Worm (Caenorhabditis elegans) whole organism, L4 larva: ENCODE data around the gene sra-29.

Source experiments
- F26F4.8 ChIP-seq: fragments of 200-800 bp; sonication (Bioruptor generic); conservative IDR thresholded peaks from 2 replicates; pipeline ENCODE4 v1.3.6; 2022; ENCODE audit warnings: missing genetic modification characterization, missing compliant biosample characterization
- F44E2.7 ChIP-seq: fragments of 200-800 bp; sonication (Bioruptor generic); IDR thresholded peaks from 2 replicates; pipeline ENCODE4 v2.1.2; 2022; ENCODE audit warnings: missing genetic modification characterization, missing compliant biosample characterization
- F49E8.2 ChIP-seq: sonication (generic microtip); optimal IDR thresholded peaks from 2 replicates; lab custom pipeline; 2016; ENCODE audit warnings: missing compliant biosample characterization, mild to moderate bottlenecking, missing genetic modification characterization, borderline replicate concordance
- T26A8.4 ChIP-seq: fragments of 200-800 bp; sonication (Bioruptor generic); IDR thresholded peaks from 2 replicates; pipeline ENCODE4 v1.3.6; 2022; ENCODE audit warnings: missing genetic modification characterization, missing compliant biosample characterization
- Y5F2A.4 ChIP-seq: fragments of 200-800 bp; sonication (Bioruptor generic); optimal IDR thresholded peaks from 2 replicates; lab custom pipeline; 2018; ENCODE audit warnings: mild to moderate bottlenecking, missing genetic modification characterization, missing compliant biosample characterization
- ama-1 ChIP-seq: fragments of 150-350 bp; optimal IDR thresholded peaks from 2 replicates; lab custom pipeline; 2014; ENCODE audit warnings: inconsistent platforms, mixed read lengths
- arid-1 ChIP-seq: fragments of 200-800 bp; sonication (Bioruptor generic); conservative IDR thresholded peaks from 2 replicates; pipeline ENCODE4 v1.3.6; 2022; ENCODE audit warnings: missing genetic modification reagents, missing genetic modification characterization, missing compliant biosample characterization
- ceh-62 ChIP-seq: sonication (generic microtip); optimal IDR thresholded peaks from 2 replicates; lab custom pipeline; 2017; ENCODE audit warnings: missing biosample characterization, missing genetic modification characterization
- ceh-82 ChIP-seq: sonication (generic microtip); optimal IDR thresholded peaks from 2 replicates; lab custom pipeline; 2017; ENCODE audit warnings: missing biosample characterization, missing genetic modification characterization
- ces-1 ChIP-seq: fragments of 150-350 bp; sonication (generic microtip); optimal IDR thresholded peaks from 4 replicates; lab custom pipeline; 2014; ENCODE audit warnings: missing biosample characterization, missing genetic modification reagents, missing genetic modification characterization
- cey-2 ChIP-seq: sonication (generic microtip); optimal IDR thresholded peaks from 3 replicates; lab custom pipeline; 2017; ENCODE audit warnings: missing genetic modification characterization, mild to moderate bottlenecking, missing compliant biosample characterization, antibody characterized with exemption, borderline replicate concordance; ENCODE audit not compliant: insufficient read depth
- ctbp-1 ChIP-seq: fragments of 200-800 bp; sonication (Bioruptor generic); IDR thresholded peaks from 2 replicates; pipeline ENCODE4 v1.3.6; 2022; ENCODE audit warnings: missing genetic modification reagents, missing genetic modification characterization, missing compliant biosample characterization
- daf-16 ChIP-seq, 3 experiments: sonication (generic microtip); optimal IDR thresholded peaks; 2 replicates each; lab custom pipeline; 2016 to 2017; ENCODE audit warnings: missing genetic modification characterization in 3 of 3, missing genetic modification reagents in 3 of 3, mild to moderate bottlenecking in 2 of 3, missing compliant biosample characterization in 2 of 3, missing biosample characterization in 1 of 3, moderate library complexity in 1 of 3
- dmd-6 ChIP-seq: fragments of 200-800 bp; sonication (Bioruptor generic); IDR thresholded peaks from 2 replicates; pipeline ENCODE4 v1.3.6; 2022; ENCODE audit warnings: missing genetic modification reagents, missing genetic modification characterization, missing compliant biosample characterization
- dmd-9 ChIP-seq: fragments of 200-800 bp; sonication (Bioruptor generic); IDR thresholded peaks from 2 replicates; pipeline ENCODE4 v1.3.6; 2022; ENCODE audit warnings: missing genetic modification reagents, missing genetic modification characterization, missing compliant biosample characterization
- dve-1 ChIP-seq: sonication (generic microtip); optimal IDR thresholded peaks from 2 replicates; lab custom pipeline; 2017; ENCODE audit warnings: antibody characterized with exemption, mild to moderate bottlenecking, missing genetic modification characterization, missing compliant biosample characterization; ENCODE audit not compliant: insufficient read depth
- egl-43 ChIP-seq: fragments of 200-800 bp; sonication (Bioruptor generic); IDR thresholded peaks from 2 replicates; pipeline ENCODE4 v1.3.6; 2022; ENCODE audit warnings: missing genetic modification reagents, missing genetic modification characterization, missing compliant biosample characterization
- hif-1 ChIP-seq, 2 experiments: sonication (generic microtip); optimal IDR thresholded peaks; 2 replicates each; lab custom pipeline; 2016 to 2017; ENCODE audit warnings: missing compliant biosample characterization in 2 of 2, missing genetic modification characterization in 2 of 2, missing genetic modification reagents in 2 of 2, missing genotype in 2 of 2, mild to moderate bottlenecking in 1 of 2
- hmg-1.1 ChIP-seq: fragments of 200-800 bp; sonication (Bioruptor generic); IDR thresholded peaks from 2 replicates; pipeline ENCODE4 v1.3.6; 2022; ENCODE audit warnings: missing genetic modification reagents, missing genetic modification characterization, missing compliant biosample characterization
- jun-1 ChIP-seq: fragments of 150-350 bp; optimal IDR thresholded peaks from 2 replicates; lab custom pipeline; 2014; ENCODE audit warnings: missing biosample characterization, missing genetic modification reagents, missing genetic modification characterization
- lin-1 ChIP-seq: fragments of 200-800 bp; sonication (Bioruptor generic); IDR thresholded peaks from 2 replicates; pipeline ENCODE4 v1.3.6; 2022; ENCODE audit warnings: missing genetic modification reagents, missing genetic modification characterization, missing compliant biosample characterization
- lin-29 ChIP-seq: fragments of 200-800 bp; sonication (Bioruptor generic); IDR thresholded peaks from 2 replicates; pipeline ENCODE4 v1.3.6; 2022; ENCODE audit warnings: missing genetic modification reagents, missing genetic modification characterization, missing compliant biosample characterization
- lin-38 ChIP-seq: fragments of 200-800 bp; sonication (Bioruptor generic); IDR thresholded peaks from 2 replicates; pipeline ENCODE4 v1.3.6; 2022; ENCODE audit warnings: missing genetic modification reagents, missing genetic modification characterization, missing compliant biosample characterization
- lin-39 ChIP-seq: fragments of 150-350 bp; optimal IDR thresholded peaks from 2 replicates; lab custom pipeline; 2014; ENCODE audit warnings: missing biosample characterization, missing genetic modification reagents, missing genetic modification characterization
- lsy-2 ChIP-seq, 2 experiments: fragments of 150-350 bp in 1 of 2; sonication (generic microtip) in 1 of 2; optimal IDR thresholded peaks; 2 replicates each; lab custom pipeline; 2014 to 2017; ENCODE audit warnings: missing biosample characterization in 2 of 2, missing genetic modification characterization in 2 of 2
- madf-9 ChIP-seq: fragments of 200-800 bp; sonication (Bioruptor generic); conservative IDR thresholded peaks from 2 replicates; pipeline ENCODE4 v1.3.6; 2022; ENCODE audit warnings: missing genetic modification reagents, missing genetic modification characterization, missing compliant biosample characterization
- mdl-1 ChIP-seq, 2 experiments: fragments of 150-350 bp in 1 of 2; sonication (generic microtip) in 1 of 2; optimal IDR thresholded peaks; 2 replicates each; lab custom pipeline; 2014 to 2017; ENCODE audit warnings: missing biosample characterization in 2 of 2, missing genetic modification characterization in 2 of 2
- mdt-29 ChIP-seq: fragments of 200-800 bp; sonication (Bioruptor generic); IDR thresholded peaks from 2 replicates; pipeline ENCODE4 v1.3.6; 2022; ENCODE audit warnings: missing genetic modification reagents, missing genetic modification characterization, missing compliant biosample characterization
- nhr-102 ChIP-seq: sonication (generic microtip); optimal IDR thresholded peaks from 2 replicates; lab custom pipeline; 2016; ENCODE audit warnings: mild to moderate bottlenecking, missing genetic modification characterization, moderate library complexity, missing compliant biosample characterization
- nhr-28 ChIP-seq: fragments of 150-350 bp; optimal IDR thresholded peaks from 2 replicates; lab custom pipeline; 2014; ENCODE audit warnings: missing biosample characterization, missing genetic modification characterization
- nhr-42 ChIP-seq: fragments of 200-800 bp; sonication (Bioruptor generic); IDR thresholded peaks from 2 replicates; pipeline ENCODE4 v1.3.6; 2022; ENCODE audit warnings: missing genetic modification characterization, missing compliant biosample characterization
- nhr-48 ChIP-seq: sonication (generic microtip); optimal IDR thresholded peaks from 2 replicates; lab custom pipeline; 2016; ENCODE audit warnings: mild to moderate bottlenecking, missing genetic modification characterization, missing compliant biosample characterization
- sdz-12 ChIP-seq: fragments of 200-800 bp; sonication (Bioruptor generic); optimal IDR thresholded peaks from 2 replicates; lab custom pipeline; 2018; ENCODE audit warnings: mild to moderate bottlenecking, missing genetic modification characterization, missing compliant biosample characterization
- set-16 ChIP-seq: fragments of 200-800 bp; sonication (Bioruptor generic); IDR thresholded peaks from 2 replicates; pipeline ENCODE4 v1.3.6; 2022; ENCODE audit warnings: missing genetic modification reagents, missing genetic modification characterization, missing compliant biosample characterization
- skn-1 ChIP-seq: fragments of 150-350 bp; optimal IDR thresholded peaks from 2 replicates; lab custom pipeline; 2014; ENCODE audit warnings: missing biosample characterization, missing genetic modification characterization
- tag-97 ChIP-seq: fragments of 200-800 bp; sonication (Bioruptor generic); IDR thresholded peaks from 2 replicates; pipeline ENCODE4 v1.3.6; 2022; ENCODE audit warnings: missing genetic modification characterization, missing compliant biosample characterization
- unc-39 ChIP-seq: sonication (generic microtip); optimal IDR thresholded peaks from 2 replicates; lab custom pipeline; 2017; ENCODE audit warnings: missing biosample characterization, missing genetic modification characterization
- vab-7 ChIP-seq: fragments of 200-800 bp; sonication (Bioruptor generic); IDR thresholded peaks from 2 replicates; pipeline ENCODE4 v1.3.6; 2022; ENCODE audit warnings: missing genetic modification reagents, missing genetic modification characterization, missing compliant biosample characterization
- ztf-11 ChIP-seq: fragments of 150-350 bp; optimal IDR thresholded peaks from 2 replicates; lab custom pipeline; 2014; ENCODE audit warnings: missing biosample characterization, missing genetic modification characterization

The sra-29 gene

DNA sequence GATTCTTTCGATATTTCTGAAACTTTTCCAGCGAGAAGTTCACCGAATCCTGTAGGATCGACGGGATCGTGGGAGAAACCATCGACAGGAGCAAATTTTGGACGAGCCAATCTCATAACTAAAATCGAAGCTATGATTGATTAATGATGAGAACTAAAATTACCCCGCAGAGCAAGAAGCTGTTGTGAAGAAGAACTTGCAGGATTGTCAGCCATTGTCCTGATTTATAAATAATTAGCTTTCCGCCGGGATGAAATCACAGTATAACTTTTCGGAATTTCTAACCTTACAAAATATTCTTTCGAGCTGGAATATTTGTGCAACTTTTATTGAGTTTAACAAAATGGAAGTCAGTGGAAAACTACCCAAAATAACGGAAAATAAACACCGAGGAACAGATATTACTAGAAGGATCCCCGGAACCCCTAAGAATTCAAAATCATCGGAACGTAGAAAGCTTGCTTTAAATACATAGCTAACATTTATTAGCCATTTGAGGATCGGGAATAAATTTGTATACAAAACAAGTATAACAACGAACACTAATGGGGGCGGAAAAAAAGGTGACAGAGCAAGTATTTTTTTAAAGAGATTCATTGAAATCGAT is 11.8 kb upstream of the sra-29 start, which contains the start of gene C56C10.7 (continued):
- TF ChIP-seq ctbp-1 (GFP tag; lab: Robert Waterston, UW) (peak; percentile 39; the same call in 1 of the 2 replicates), ceh-82 (tag; lab: Kevin White, UChicago) (no peak), vab-7 (GFP tag; lab: Robert Waterston, UW) (no peak), nhr-48 (tag; lab: Kevin White, UChicago) (peak; percentile 12), nhr-42 (GFP tag; lab: Robert Waterston, UW) (no peak), set-16 (GFP tag; lab: Robert Waterston, UW) (no peak), mdl-1 (tag; optimal IDR thresholded peaks at IDR 0.05; lab: Kevin White, UChicago) (no peak), lin-1 (no peak), lin-29 (GFP tag; lab: Robert Waterston, UW) (no peak), dve-1 (tag; lab: Kevin White, UChicago) (peak; percentile 33), dmd-6 (GFP tag; lab: Robert Waterston, UW) (no peak), F49E8.2 (tag; lab: Kevin White, UChicago) (peak; percentile 64), mdt-29 (GFP tag; lab: Robert Waterston, UW) (no peak; the same call in 1 of the 2 replicates), jun-1 (tag; lab: Kevin White, UChicago) (no peak), skn-1 (no peak), nhr-102 (tag; lab: Kevin White, UChicago) (peak; percentile 58), ztf-11 (tag; lab: Kevin White, UChicago) (no peak), F26F4.8 (GFP tag; lab: Robert Waterston, UW) (no peak), egl-43 (no peak), ceh-62 (tag; lab: Kevin White, UChicago) (no peak), Y5F2A.4 (GFP tag; lab: Kevin White, UChicago) (peak; percentile 3), T26A8.4 (peak; percentile 40; the same call in 1 of the 2 replicates), lsy-2 (tag; optimal IDR thresholded peaks at IDR 0.05; lab: Kevin White, UChicago) (peak in 1 of 2 experiments; percentile 64), ces-1 (GFP tag; lab: Kevin White, UChicago) (no peak), arid-1 (GFP tag; lab: Robert Waterston, UW) (peak; percentile 72), F44E2.7 (GFP tag; lab: Robert Waterston, UW) (0 out of 2 replicates have a peak, but pooled peaks have one; percentile 72), lin-39 (tag; lab: Kevin White, UChicago) (no peak), unc-39 (tag; lab: Kevin White, UChicago) (no peak), cey-2 (tag; lab: Kevin White, UChicago) (no peak), daf-16 (GFP tag; optimal IDR thresholded peaks at IDR 0.05; lab: Kevin White, UChicago) (no peak), daf-16 (tag; optimal IDR thresholded peaks at IDR 0.05; lab: Kevin White, UChicago) (peak; percentile 14), lin-38 (GFP tag; lab: Robert Waterston, UW) (peak; percentile 74), hif-1 (tag; optimal IDR thresholded peaks at IDR 0.05; lab: Kevin White, UChicago) (no peak), nhr-28 (tag; lab: Kevin White, UChicago) (no peak), ama-1 (lab: Kevin White, UChicago) (peak; percentile 74), dmd-9 (GFP tag; lab: Robert Waterston, UW) (no peak), tag-97 (GFP tag; lab: Robert Waterston, UW) (no peak), madf-9 (GFP tag; lab: Robert Waterston, UW) (no peak), hmg-1.1 (GFP tag; lab: Robert Waterston, UW) (no peak), sdz-12 (GFP tag; lab: Kevin White, UChicago) (no peak)
